Fruit fly (Drosophila melanogaster) whole organism, wandering third instar larva: Measurements from ENCODE around the gene Pcmt.

Experiments
- Abd-B ChIP-seq: fragments of >200 bp; optimal IDR thresholded peaks from 2 replicates; lab custom pipeline; 2017; ENCODE audit warnings: missing biosample characterization, missing genetic modification characterization
- CG32264 ChIP-seq: fragments of 200-800 bp; sonication (Bioruptor generic); optimal IDR thresholded peaks from 2 replicates; lab custom pipeline; 2016; ENCODE audit warnings: missing biosample characterization, missing genetic modification characterization
- CG9705 ChIP-seq: fragments of 200-800 bp; sonication (Bioruptor generic); optimal IDR thresholded peaks from 2 replicates; lab custom pipeline; 2018; ENCODE audit warnings: missing biosample characterization, mild to moderate bottlenecking, missing genetic modification characterization
- CrebA ChIP-seq: fragments of 200-800 bp; sonication (Bioruptor generic); optimal IDR thresholded peaks from 2 replicates; lab custom pipeline; 2016; ENCODE audit warnings: missing biosample characterization, mild to moderate bottlenecking, missing genetic modification characterization, borderline replicate concordance
- Dfd ChIP-seq: fragments of >200 bp; optimal IDR thresholded peaks from 2 replicates; lab custom pipeline; 2017; ENCODE audit warnings: missing biosample characterization, missing genetic modification characterization
- Dif ChIP-seq: fragments of 200-275, 200-300 bp; sonication (Bioruptor generic); optimal IDR thresholded peaks from 2 replicates; lab custom pipeline; 2018; ENCODE audit warnings: missing biosample characterization, missing genetic modification characterization; ENCODE audit not compliant: partially characterized antibody
- GATAd ChIP-seq: sonication (Bioruptor generic); optimal IDR thresholded peaks from 2 replicates; lab custom pipeline; 2016; ENCODE audit warnings: missing biosample characterization, missing genetic modification characterization
- HLH106 ChIP-seq: fragments of 200-800 bp; optimal IDR thresholded peaks from 3 replicates; lab custom pipeline; 2019; ENCODE audit warnings: missing biosample characterization, mild to moderate bottlenecking, missing genetic modification characterization, moderate library complexity
- Hnf4 ChIP-seq: fragments of 200-800 bp; sonication (Bioruptor generic); optimal IDR thresholded peaks from 2 replicates; lab custom pipeline; 2016; ENCODE audit warnings: missing biosample characterization, mild to moderate bottlenecking, missing genetic modification characterization
- Hr78 ChIP-seq: fragments of >200 bp; optimal IDR thresholded peaks from 2 replicates; lab custom pipeline; 2017; ENCODE audit warnings: missing biosample characterization, missing genetic modification characterization
- Hr83 ChIP-seq: fragments of 200-300 bp; sonication (Bioruptor generic); optimal IDR thresholded peaks from 2 replicates; lab custom pipeline; 2016; ENCODE audit warnings: missing biosample characterization, mild to moderate bottlenecking, missing genetic modification characterization, moderate library complexity; ENCODE audit not compliant: poor library complexity, severe bottlenecking
- Jra ChIP-seq: sonication (Bioruptor generic); optimal IDR thresholded peaks from 2 replicates; lab custom pipeline; 2016; ENCODE audit warnings: missing biosample characterization, missing genetic modification characterization
- Mio ChIP-seq: sonication (Bioruptor generic); optimal IDR thresholded peaks from 2 replicates; lab custom pipeline; 2016; ENCODE audit warnings: missing biosample characterization, missing genetic modification characterization
- Myc ChIP-seq: fragments of >200 bp; optimal IDR thresholded peaks from 2 replicates; lab custom pipeline; 2017
- N ChIP-seq: fragments of >200 bp; optimal IDR thresholded peaks from 2 replicates; lab custom pipeline; 2018; ENCODE audit warnings: missing biosample characterization, missing external identifiers, missing genetic modification characterization
- OdsH ChIP-seq: fragments of 200-800 bp; sonication (Bioruptor generic); optimal IDR thresholded peaks from 2 replicates; lab custom pipeline; 2016; ENCODE audit warnings: missing biosample characterization, mild to moderate bottlenecking, missing genetic modification characterization
- Rel ChIP-seq, 2 experiments: fragments of 200-800 bp; sonication (Bioruptor generic) in 1 of 2; optimal IDR thresholded peaks; 2 replicates in 1 of 2; 3 replicates in 1 of 2; lab custom pipeline; 2016 to 2019; ENCODE audit warnings: mild to moderate bottlenecking in 2 of 2, missing biosample characterization in 2 of 2, missing genetic modification characterization in 2 of 2, moderate library complexity in 1 of 2
- Sp1 ChIP-seq: fragments of 200-800 bp; sonication (Bioruptor generic); optimal IDR thresholded peaks from 3 replicates; lab custom pipeline; 2019; ENCODE audit warnings: missing biosample characterization, mild to moderate bottlenecking, missing genetic modification characterization, moderate library complexity
- Vsx2 ChIP-seq: fragments of 200-300, 225-300 bp; sonication (Bioruptor generic); optimal IDR thresholded peaks from 2 replicates; lab custom pipeline; 2018; ENCODE audit warnings: missing biosample characterization, missing genetic modification characterization; ENCODE audit not compliant: partially characterized antibody
- br ChIP-seq: fragments of 200-800 bp; sonication (Bioruptor generic); optimal IDR thresholded peaks from 2 replicates; lab custom pipeline; 2016; ENCODE audit warnings: missing biosample characterization, missing genetic modification characterization
- brk ChIP-seq: fragments of 200-800 bp; sonication (Bioruptor generic); optimal IDR thresholded peaks from 2 replicates; lab custom pipeline; 2016; ENCODE audit warnings: missing biosample characterization, mild to moderate bottlenecking, missing genetic modification characterization
- dl ChIP-seq, 2 experiments: fragments of 175-275, 200-275 bp in 1 of 2; fragments of 200-275 bp in 1 of 2; sonication (Bioruptor generic); optimal IDR thresholded peaks; lab custom pipeline; 2018; ENCODE audit warnings: mild to moderate bottlenecking in 2 of 2, missing biosample characterization in 2 of 2, missing genetic modification characterization in 2 of 2, moderate library complexity in 2 of 2; ENCODE audit not compliant: partially characterized antibody in 2 of 2, insufficient read depth in 1 of 2
- dmrt93B ChIP-seq: fragments of 200-800 bp; sonication (Bioruptor generic); optimal IDR thresholded peaks from 2 replicates; lab custom pipeline; 2018; ENCODE audit warnings: missing biosample characterization, mild to moderate bottlenecking, missing genetic modification characterization
- dsf ChIP-seq: sonication (Bioruptor generic); optimal IDR thresholded peaks from 2 replicates; lab custom pipeline; 2016; ENCODE audit warnings: missing biosample characterization, missing genetic modification characterization, borderline replicate concordance
- ey ChIP-seq: fragments of 200-800 bp; sonication (Bioruptor generic); optimal IDR thresholded peaks from 2 replicates; lab custom pipeline; 2016; ENCODE audit warnings: missing biosample characterization, missing genetic modification characterization
- foxo ChIP-seq, 2 experiments: fragments of 200-800 bp; sonication (Bioruptor generic); optimal IDR thresholded peaks; 2 replicates in 1 of 2; 3 replicates in 1 of 2; lab custom pipeline; 2016 to 2017; ENCODE audit warnings: missing biosample characterization in 2 of 2, missing genetic modification characterization in 2 of 2
- fru ChIP-seq: fragments of 200-800 bp; sonication (Bioruptor generic); optimal IDR thresholded peaks from 3 replicates; lab custom pipeline; 2016; ENCODE audit warnings: missing biosample characterization, mild to moderate bottlenecking, missing genetic modification characterization
- h ChIP-seq: fragments of 200-800 bp; sonication (Bioruptor generic); optimal IDR thresholded peaks from 3 replicates; lab custom pipeline; 2016; ENCODE audit warnings: missing biosample characterization, mild to moderate bottlenecking, missing genetic modification characterization
- jim ChIP-seq: fragments of 175-275, 200-325 bp; sonication (Bioruptor generic); optimal IDR thresholded peaks from 2 replicates; lab custom pipeline; 2016; ENCODE audit warnings: missing biosample characterization, mild to moderate bottlenecking, missing genetic modification characterization
- lola ChIP-seq: fragments of >200 bp; optimal IDR thresholded peaks from 2 replicates; lab custom pipeline; 2017; ENCODE audit warnings: missing biosample characterization, missing genetic modification characterization
- pan ChIP-seq: fragments of >200 bp; optimal IDR thresholded peaks from 2 replicates; lab custom pipeline; 2017
- psq ChIP-seq: fragments of 200-800 bp; sonication (Bioruptor generic); optimal IDR thresholded peaks from 3 replicates; lab custom pipeline; 2017; ENCODE audit warnings: missing biosample characterization, mild to moderate bottlenecking, missing genetic modification characterization, moderate library complexity
- rgr ChIP-seq: fragments of 200-800 bp; sonication (Bioruptor generic); optimal IDR thresholded peaks from 3 replicates; lab custom pipeline; 2016; ENCODE audit warnings: missing biosample characterization, mild to moderate bottlenecking, missing genetic modification characterization
- sage ChIP-seq: fragments of 200-800 bp; sonication (Bioruptor generic); optimal IDR thresholded peaks from 2 replicates; lab custom pipeline; 2016; ENCODE audit warnings: missing biosample characterization, mild to moderate bottlenecking, missing genetic modification characterization
- sv ChIP-seq: fragments of 200-800 bp; sonication (Bioruptor generic); optimal IDR thresholded peaks from 3 replicates; lab custom pipeline; 2016; ENCODE audit warnings: missing biosample characterization, missing genetic modification characterization
- tai ChIP-seq: sonication (Bioruptor generic); optimal IDR thresholded peaks from 2 replicates; lab custom pipeline; 2016; ENCODE audit warnings: missing biosample characterization, missing genetic modification characterization
- usp ChIP-seq: fragments of >200 bp; optimal IDR thresholded peaks from 2 replicates; lab custom pipeline; 2017; ENCODE audit warnings: missing biosample characterization, missing genetic modification characterization
- woc ChIP-seq: sonication (Bioruptor generic); optimal IDR thresholded peaks from 2 replicates; lab custom pipeline; 2016; ENCODE audit warnings: missing biosample characterization, mild to moderate bottlenecking, missing genetic modification characterization

The Pcmt gene

DNA sequence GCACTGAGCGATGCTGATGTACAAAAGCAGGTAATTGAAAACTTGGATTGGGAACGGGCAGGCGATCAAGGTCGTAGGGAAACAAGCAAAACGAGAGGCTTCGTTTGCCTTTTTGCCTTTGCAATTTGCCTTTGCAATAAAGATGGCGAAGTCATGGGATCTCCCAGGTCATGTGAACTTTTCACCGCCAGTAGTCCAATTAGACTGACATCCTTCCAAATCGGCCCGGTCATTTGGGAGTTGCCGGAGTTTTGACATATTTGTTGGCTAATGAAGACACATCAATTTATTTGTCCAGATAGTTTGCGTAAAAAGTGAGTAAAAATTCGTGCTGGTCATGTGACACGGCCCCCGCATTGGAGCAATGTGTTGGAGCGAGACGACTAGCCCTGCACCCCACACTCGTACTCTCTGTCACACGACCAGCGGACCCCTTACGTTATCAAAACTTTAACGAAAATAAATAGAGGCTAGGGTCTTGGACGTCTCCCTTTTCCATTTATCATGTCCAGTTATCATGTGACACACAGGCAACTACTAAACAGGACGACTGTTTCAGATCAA, 38.0 kb upstream of the Pcmt start:
- TF ChIP-seq psq (GFP tag; lab: Kevin White, UChicago) (no peak), Rel (GFP tag; optimal IDR thresholded peaks at IDR 0.05; lab: Kevin White, UChicago) (no peak), Rel (tag; optimal IDR thresholded peaks at IDR 0.05; lab: Kevin White, UChicago) (peak; percentile 44)

DNA sequence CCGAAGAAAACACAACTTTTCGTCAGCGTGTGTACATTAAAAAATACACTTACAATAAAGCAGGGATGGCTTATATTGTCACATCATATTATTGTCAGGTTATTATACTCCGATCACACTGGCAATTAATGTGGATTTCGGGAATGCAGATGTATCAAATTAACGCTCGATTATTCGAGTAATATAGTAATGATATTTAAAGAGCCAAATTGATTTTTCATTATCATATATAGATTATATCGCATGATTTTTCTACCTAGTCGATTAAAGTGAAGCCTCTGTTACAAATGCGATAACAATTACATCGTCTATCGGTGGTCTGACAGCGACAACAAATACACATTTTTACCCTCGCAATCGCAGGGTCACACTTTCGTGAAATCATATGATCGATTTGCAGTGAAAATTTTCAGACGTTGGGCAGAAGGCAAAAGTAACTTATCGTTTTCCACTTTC, 37.3 kb upstream of the Pcmt start, which contains the start of the genes noi and Vha26:
noi (minus strand) TSS at position 62 of the 456 bp plus-strand sequence.
Vha26 (plus strand) TSS at position 366 of the 456 bp plus-strand sequence.
- TF ChIP-seq CG32264 (GFP tag; lab: Kevin White, UChicago), result peak; percentile 4
- TF ChIP-seq ey (GFP tag; lab: Kevin White, UChicago), result peak; percentile 22
- no peak for TF ChIP-seq fru
- TF ChIP-seq rgr (GFP tag; lab: Kevin White, UChicago), result peak; percentile 12
- peak; percentile 96 for TF ChIP-seq N
- TF ChIP-seq Rel (GFP tag; optimal IDR thresholded peaks at IDR 0.05; lab: Kevin White, UChicago), result no peak
- TF ChIP-seq Rel (tag; optimal IDR thresholded peaks at IDR 0.05; lab: Kevin White, UChicago), result peak; percentile 24
- TF ChIP-seq Sp1 (GFP tag; lab: Kevin White, UChicago), result peak; percentile 19
- TF ChIP-seq CG9705 (GFP tag; lab: Kevin White, UChicago), result peak; percentile 35
- TF ChIP-seq usp, result no peak
- peak; percentile 80 for TF ChIP-seq Hr78 (GFP tag; lab: Kevin White, UChicago)
- no peak for TF ChIP-seq jim (GFP tag; lab: Kevin White, UChicago)
- TF ChIP-seq Jra (GFP tag; lab: Kevin White, UChicago), result no peak
- peak in 1 of 2 experiments; percentile 25 for TF ChIP-seq foxo (GFP tag; optimal IDR thresholded peaks at IDR 0.05; lab: Kevin White, UChicago)
- TF ChIP-seq Hnf4 (GFP tag; lab: Kevin White, UChicago), result no peak
- no peak for TF ChIP-seq Vsx2 (GFP tag; lab: Kevin White, UChicago)
- TF ChIP-seq Myc, result no peak
- no peak for TF ChIP-seq br (GFP tag; lab: Kevin White, UChicago)
- peak; percentile 61 for TF ChIP-seq woc (GFP tag; lab: Kevin White, UChicago)
- TF ChIP-seq Abd-B, result peak; percentile 10
- TF ChIP-seq OdsH (GFP tag; lab: Kevin White, UChicago), result no peak
- TF ChIP-seq GATAd, result no peak
- no peak for TF ChIP-seq sage (GFP tag; lab: Kevin White, UChicago)
- TF ChIP-seq tai (GFP tag; lab: Kevin White, UChicago), result no peak
- no peak for TF ChIP-seq dmrt93B (GFP tag; lab: Kevin White, UChicago)
- peak; percentile 60 for TF ChIP-seq HLH106 (tag; lab: Kevin White, UChicago)
- no peak for TF ChIP-seq Hr83 (GFP tag; lab: Kevin White, UChicago)
- TF ChIP-seq brk (GFP tag; lab: Kevin White, UChicago), result no peak
- TF ChIP-seq Dfd, result no peak
- TF ChIP-seq Mio (GFP tag; lab: Kevin White, UChicago), result no peak
- peak; percentile 17 for TF ChIP-seq psq (GFP tag; lab: Kevin White, UChicago)
- no peak for TF ChIP-seq h (GFP tag; lab: Kevin White, UChicago)
- no peak for TF ChIP-seq pan (lab: Kevin White, UChicago)
- no peak for TF ChIP-seq Dif (GFP tag; lab: Kevin White, UChicago)
- peak; percentile 17 for TF ChIP-seq sv
- TF ChIP-seq CrebA (GFP tag; lab: Kevin White, UChicago), result no peak
- TF ChIP-seq lola (GFP tag; lab: Kevin White, UChicago), result no peak
- TF ChIP-seq dl (GFP tag; optimal IDR thresholded peaks at IDR 0.05; lab: Kevin White, UChicago; ENCODE audit: insufficient read depth in 1 of 2, partially characterized antibody in 2 of 2), result no peak
- TF ChIP-seq dsf (GFP tag; lab: Kevin White, UChicago), result no peak
